Fruit fly (Drosophila melanogaster): ENCODE measurements around the gene CG1090.

The CG1090 gene

DNA sequence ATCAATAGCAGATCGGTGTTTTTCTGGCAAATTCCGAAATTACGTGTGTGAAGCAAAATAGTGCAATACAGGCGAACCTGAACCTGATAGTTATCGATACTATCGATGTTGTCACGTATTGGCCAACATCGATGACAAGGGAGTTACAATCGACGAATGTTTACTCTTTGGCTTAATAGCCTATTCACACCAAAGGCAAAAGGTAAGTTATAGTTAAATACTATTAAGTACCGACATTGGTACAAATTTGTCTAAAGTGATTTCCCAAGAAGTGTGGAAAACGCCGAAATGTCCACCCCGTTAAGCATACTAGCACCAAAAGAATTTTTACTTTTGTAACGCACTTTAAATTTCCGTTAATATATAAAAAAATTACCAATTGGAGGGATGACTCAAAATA, 25.7 kb upstream of the CG1090 start, which contains the start of gene CG9776 (continued):
- no peak for TF ChIP-seq CG11504 (tag; optimal IDR thresholded peaks at IDR 0.05)
- TF ChIP-seq HLHmδ (GFP tag; optimal IDR thresholded peaks at IDR 0.05), result no peak
- peak; percentile 62 for TF ChIP-seq az2 (GFP tag; optimal IDR thresholded peaks at IDR 0.05)
- TF ChIP-seq CG7271 (tag; optimal IDR thresholded peaks at IDR 0.05), result peak; percentile 50
- TF ChIP-seq CG14014 (GFP tag; IDR thresholded peaks at IDR 0.05), result no peak
- no peak for TF ChIP-seq Dip2 (GFP tag; IDR thresholded peaks at IDR 0.05)
- peak; percentile 98 for TF ChIP-seq CG13287 (GFP tag; IDR thresholded peaks at IDR 0.05; ENCODE audit: partially characterized antibody)
- TF ChIP-seq gsb-n (tag; optimal IDR thresholded peaks at IDR 0.05), result no peak
- TF ChIP-seq tll (GFP tag; optimal IDR thresholded peaks at IDR 0.05), result peak in 1 of 2 experiments; percentile 28
- peak; percentile 63; the same call in 1 of the 2 replicates for TF ChIP-seq wdn (GFP tag; IDR thresholded peaks at IDR 0.05)
- TF ChIP-seq Hr78 (GFP tag; optimal IDR thresholded peaks at IDR 0.05), result peak in 1 of 2 experiments; percentile 27
- TF ChIP-seq Atf-2 (GFP tag; optimal IDR thresholded peaks at IDR 0.05), result peak; percentile 36
- no peak for TF ChIP-seq Hmx (GFP tag; optimal IDR thresholded peaks at IDR 0.05)
- no peak for TF ChIP-seq cad (GFP tag; optimal IDR thresholded peaks at IDR 0.05)
- TF ChIP-seq HLH54F (GFP tag; optimal IDR thresholded peaks at IDR 0.05), result peak; percentile 71
- peak; percentile 53 for TF ChIP-seq CG10366 (GFP tag; IDR thresholded peaks at IDR 0.05)
- TF ChIP-seq mld (GFP tag; IDR thresholded peaks at IDR 0.05; ENCODE audit: partially characterized antibody), result peak; percentile 98
- TF ChIP-seq pum (GFP tag; optimal IDR thresholded peaks at IDR 0.05), result peak; percentile 76
- peak; percentile 99 for TF ChIP-seq ssp (GFP tag; IDR thresholded peaks at IDR 0.05)
- no peak for TF ChIP-seq CG4707 (GFP tag; optimal IDR thresholded peaks at IDR 0.05)
- peak; percentile 73 for TF ChIP-seq lilli (GFP tag; optimal IDR thresholded peaks at IDR 0.05)
- TF ChIP-seq CG1529 (GFP tag; optimal IDR thresholded peaks at IDR 0.05), result no peak
- TF ChIP-seq CG42726 (GFP tag; IDR thresholded peaks at IDR 0.05; ENCODE audit: partially characterized antibody), result peak; percentile 97
- no peak for TF ChIP-seq Fer3 (tag; optimal IDR thresholded peaks at IDR 0.05)
- TF ChIP-seq Lhr (GFP tag; optimal IDR thresholded peaks at IDR 0.05), result peak; percentile 94
- TF ChIP-seq BEAF-32 (GFP tag; optimal IDR thresholded peaks at IDR 0.05), result peak; percentile 98
- no peak for TF ChIP-seq pan (optimal IDR thresholded peaks at IDR 0.05)
- peak in 1 of 2 experiments; percentile 50 for TF ChIP-seq pan (GFP tag; optimal IDR thresholded peaks at IDR 0.05 in 1 of 2, IDR thresholded peaks at IDR 0.05 in 1 of 2)
- TF ChIP-seq Doc3 (GFP tag; IDR thresholded peaks at IDR 0.05; ENCODE audit: partially characterized antibody), result peak; percentile 90
- peak; percentile 84 for TF ChIP-seq CG8290 (GFP tag; optimal IDR thresholded peaks at IDR 0.05)
- peak; percentile 67 to 93 for TF ChIP-seq CG8290 (tag; optimal IDR thresholded peaks at IDR 0.05)
- TF ChIP-seq ERR (GFP tag; optimal IDR thresholded peaks at IDR 0.05), result no peak
- TF ChIP-seq Antp (GFP tag; optimal IDR thresholded peaks at IDR 0.05), result peak; percentile 63
- TF ChIP-seq B-H2 (GFP tag; optimal IDR thresholded peaks at IDR 0.05), result peak; percentile 54
- TF ChIP-seq CG3995 (GFP tag; optimal IDR thresholded peaks at IDR 0.05), result peak; percentile 93
- peak; percentile 96 for TF ChIP-seq CG15514 (GFP tag; optimal IDR thresholded peaks at IDR 0.05)
- peak; percentile 83 for TF ChIP-seq CG17186 (GFP tag; optimal IDR thresholded peaks at IDR 0.05)
- TF ChIP-seq grn (GFP tag; optimal IDR thresholded peaks at IDR 0.05), result no peak
- TF ChIP-seq CG4617 (GFP tag; optimal IDR thresholded peaks at IDR 0.05; ENCODE audit: borderline replicate concordance), result peak; percentile 94
- TF ChIP-seq Nf-YC (tag; optimal IDR thresholded peaks at IDR 0.05), result no peak
- no peak for TF ChIP-seq Fer2 (tag; optimal IDR thresholded peaks at IDR 0.05)
- TF ChIP-seq CG2875 (GFP tag; optimal IDR thresholded peaks at IDR 0.05), result no peak
- TF ChIP-seq nerfin-2 (GFP tag; IDR thresholded peaks at IDR 0.05; ENCODE audit: partially characterized antibody), result peak; percentile 95
- TF ChIP-seq Bdp1 (GFP tag; optimal IDR thresholded peaks at IDR 0.05), result peak; percentile 42
- TF ChIP-seq CG5245 (GFP tag; optimal IDR thresholded peaks at IDR 0.05), result no peak
- TF ChIP-seq CG6272 (GFP tag; IDR thresholded peaks at IDR 0.05), result 0 out of 2 replicates have a peak, but pooled peaks have one; percentile 58
- TF ChIP-seq CG13624 (GFP tag; optimal IDR thresholded peaks at IDR 0.05), result peak; percentile 54
- TF ChIP-seq bigmax (GFP tag; optimal IDR thresholded peaks at IDR 0.05), result peak; percentile 29
- no peak; the same call in 1 of the 2 replicates for TF ChIP-seq sisA (GFP tag; IDR thresholded peaks at IDR 0.05)
- no peak for TF ChIP-seq Aef1 (GFP tag; IDR thresholded peaks at IDR 0.05)

Measured in whole organism, embryonic.